Worm (Caenorhabditis elegans): ENCODE results near the gene gst-22.

Gene gst-22

DNA sequence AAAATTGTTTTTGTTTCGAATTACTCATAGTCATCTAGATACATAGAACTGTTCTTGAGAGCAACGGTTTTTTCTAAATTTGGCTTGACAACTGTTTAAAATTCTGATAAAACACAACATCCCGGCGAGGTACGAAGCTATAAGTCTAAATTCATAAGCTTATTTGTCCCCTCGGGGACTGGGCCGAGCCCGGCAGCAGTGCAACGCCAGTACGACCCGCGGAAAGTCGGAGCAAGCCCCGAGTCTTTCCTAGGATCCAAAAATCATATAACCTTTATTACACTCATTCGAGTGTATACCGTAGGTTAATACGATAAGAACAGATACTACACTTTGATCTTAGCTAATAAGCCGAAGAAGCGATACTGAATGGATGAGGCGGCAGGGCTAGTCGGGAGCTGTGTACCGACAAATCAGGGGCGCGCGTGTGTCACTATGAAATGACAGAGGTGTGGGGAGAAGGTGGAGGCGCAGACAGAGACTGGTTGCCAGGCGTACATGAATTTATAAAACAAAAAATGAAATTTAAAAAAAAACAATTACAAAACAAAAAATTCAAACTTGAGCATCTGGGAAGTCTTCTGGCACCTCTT is 6.5 kb downstream of the gst-22 start (continued):
- TF ChIP-seq vab-7 (GFP tag; IDR thresholded peaks at IDR 0.05) (no peak), arid-1 (GFP tag; conservative IDR thresholded peaks at IDR 0.05) (no peak), F26F4.8 (GFP tag; conservative IDR thresholded peaks at IDR 0.05) (no peak), snpc-4 (tag; optimal IDR thresholded peaks at IDR 0.05) (no peak), nhr-25 (tag; optimal IDR thresholded peaks at IDR 0.05; ENCODE audit: borderline replicate concordance, insufficient read depth) (no peak), nhr-111 (GFP tag; optimal IDR thresholded peaks at IDR 0.05) (no peak), unc-130 (GFP tag; optimal IDR thresholded peaks at IDR 0.05) (peak; percentile 12), dmd-6 (GFP tag; IDR thresholded peaks at IDR 0.05) (peak; percentile 42; the same call in 1 of the 2 replicates), snpc-1.2 (GFP tag; IDR thresholded peaks at IDR 0.05) (peak; percentile 65), lin-15B (tag; optimal IDR thresholded peaks at IDR 0.05) (no peak), fkh-10 (GFP tag; optimal IDR thresholded peaks at IDR 0.05) (no peak), hif-1 (tag; optimal IDR thresholded peaks at IDR 0.05) (no peak), ceh-32 (tag; optimal IDR thresholded peaks at IDR 0.05; ENCODE audit: poor library complexity) (no peak), mdl-1 (tag; optimal IDR thresholded peaks at IDR 0.05) (no peak), mxl-3 (GFP tag; optimal IDR thresholded peaks at IDR 0.05) (no peak), ceh-20 (GFP tag; IDR thresholded peaks at IDR 0.05) (no peak), mep-1 (tag; optimal IDR thresholded peaks at IDR 0.05) (no peak), pha-4 (GFP tag; IDR thresholded peaks at IDR 0.05) (0 out of 2 replicates have a peak, but pooled peaks have one; percentile 10), pha-4 (tag; optimal IDR thresholded peaks at IDR 0.05) (no peak), spr-1 (tag; optimal IDR thresholded peaks at IDR 0.05) (no peak), daf-12 (tag; optimal IDR thresholded peaks at IDR 0.05) (no peak), ceh-62 (tag; optimal IDR thresholded peaks at IDR 0.05) (no peak), gei-8 (GFP tag; optimal IDR thresholded peaks at IDR 0.05) (no peak), aly-2 (tag; optimal IDR thresholded peaks at IDR 0.05) (no peak), dpl-1 (GFP tag; optimal IDR thresholded peaks at IDR 0.05) (no peak), egl-27 (tag; optimal IDR thresholded peaks at IDR 0.05) (no peak), lin-39 (tag; optimal IDR thresholded peaks at IDR 0.05) (no peak), jun-1 (tag; optimal IDR thresholded peaks at IDR 0.05) (no peak), spr-3 (GFP tag; optimal IDR thresholded peaks at IDR 0.05) (no peak), F49E8.2 (tag; optimal IDR thresholded peaks at IDR 0.05; ENCODE audit: borderline replicate concordance) (peak; percentile 81)

DNA sequence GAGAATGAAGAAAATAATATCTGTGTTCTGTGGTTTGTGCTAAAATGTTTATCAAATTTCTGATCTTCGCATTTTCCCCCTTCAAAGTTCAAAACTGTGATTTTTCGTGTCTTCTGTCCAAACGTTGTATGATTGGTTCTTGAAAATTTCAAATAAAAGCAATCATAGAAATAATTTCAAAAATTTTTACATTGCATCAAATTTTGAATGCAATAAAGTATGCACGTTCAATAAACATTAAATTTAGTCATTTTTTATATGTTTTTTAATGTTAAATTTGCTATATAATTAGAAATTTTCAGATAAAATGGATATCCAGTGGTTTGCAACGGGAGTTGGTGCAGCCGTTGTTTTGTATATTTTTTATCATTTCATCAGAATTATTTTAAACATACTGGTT is 8.1 kb downstream of the gst-22 start, which contains the start of gene stdh-2:
Gene stdh-2 (plus strand): TSS at position 301 of the 400 bp plus-strand sequence.
- TF ChIP-seq nhr-28 (tag; optimal IDR thresholded peaks at IDR 0.05): peak; percentile 54
- no peak for TF ChIP-seq lir-3 (tag; optimal IDR thresholded peaks at IDR 0.05)

DNA sequence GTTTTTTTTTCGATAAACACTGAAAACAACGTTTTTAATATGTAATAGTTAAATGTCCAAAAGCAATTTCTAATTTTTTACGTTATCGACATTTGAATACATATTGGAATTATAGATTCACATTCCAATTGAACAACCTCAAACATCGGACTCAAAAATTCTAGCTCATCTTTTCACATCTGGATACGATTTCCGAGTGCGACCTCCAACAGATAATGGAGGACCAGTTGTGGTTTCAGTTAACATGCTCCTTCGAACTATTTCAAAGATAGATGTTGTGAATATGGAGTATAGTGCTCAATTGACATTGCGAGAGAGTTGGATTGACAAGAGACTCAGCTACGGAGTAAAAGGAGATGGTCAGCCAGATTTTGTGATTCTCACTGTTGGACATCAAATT is 12.1 kb downstream of the gst-22 start:
- TF ChIP-seq F44E2.7 (GFP tag; IDR thresholded peaks at IDR 0.05) (no peak), unc-62 (GFP tag; optimal IDR thresholded peaks at IDR 0.05 in 1 of 2) (peak in 1 of 2 experiments; percentile 93), unc-62 (tag; optimal IDR thresholded peaks at IDR 0.05) (no peak)

DNA sequence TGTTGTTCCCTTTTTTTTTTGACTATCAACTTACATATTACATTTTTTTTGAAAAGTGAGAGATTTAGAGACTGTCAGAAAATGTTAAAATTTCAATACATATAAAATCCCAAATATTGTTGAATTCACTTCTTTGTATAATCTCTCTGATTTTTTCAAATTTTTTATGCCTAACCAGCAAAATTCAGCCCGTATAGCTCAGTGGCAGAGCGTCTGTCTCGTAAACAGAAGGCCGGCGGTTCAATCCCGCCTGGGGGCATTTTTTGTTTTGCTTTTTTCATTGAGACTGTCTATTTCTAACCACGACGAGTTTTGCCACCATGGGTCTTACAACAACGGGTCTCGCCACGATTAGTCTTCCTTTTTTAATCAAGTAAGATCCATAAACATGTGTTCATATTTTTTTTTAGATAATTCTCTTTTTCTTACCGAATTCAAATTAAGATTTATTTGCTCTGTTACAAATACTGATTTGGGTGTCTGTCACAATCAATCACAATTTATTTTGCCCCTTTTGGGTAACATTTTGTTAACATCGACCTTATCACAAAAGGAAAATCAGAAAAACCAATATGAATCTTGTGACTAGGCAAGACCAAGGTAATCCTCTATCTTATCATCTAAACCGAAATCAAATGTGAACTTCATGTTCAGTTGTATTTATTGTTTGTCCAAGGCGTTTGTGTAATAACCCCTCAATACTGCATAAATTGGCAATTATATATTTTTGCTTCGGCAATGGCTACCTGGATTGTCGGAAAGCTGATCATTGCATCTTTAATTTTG is 12.9 kb downstream of the gst-22 start, which contains the start of gene glc-1:
Gene glc-1 (plus strand): TSS at position 663 of the 786 bp plus-strand sequence.
- no peak for TF ChIP-seq daf-8 (GFP tag; IDR thresholded peaks at IDR 0.05)
- no peak for TF ChIP-seq nhr-6 (tag; optimal IDR thresholded peaks at IDR 0.05)
- no peak for TF ChIP-seq ceh-44 (GFP tag; IDR thresholded peaks at IDR 0.05)
- peak; percentile 56 for TF ChIP-seq pqm-1 (tag; optimal IDR thresholded peaks at IDR 0.05)
- no peak for TF ChIP-seq nhr-11 (tag; optimal IDR thresholded peaks at IDR 0.05)
- TF ChIP-seq D1046.2 (GFP tag; IDR thresholded peaks at IDR 0.05): no peak
- no peak for TF ChIP-seq zfp-3 (GFP tag; conservative IDR thresholded peaks at IDR 0.05)
- no peak for TF ChIP-seq lin-15B (tag; optimal IDR thresholded peaks at IDR 0.05)
- TF ChIP-seq lin-1 (GFP tag; IDR thresholded peaks at IDR 0.05): no peak
- peak; percentile 30 for TF ChIP-seq nhr-28 (tag; optimal IDR thresholded peaks at IDR 0.05)
- no peak for TF ChIP-seq lin-38 (GFP tag; IDR thresholded peaks at IDR 0.05)
- no peak for TF ChIP-seq snpc-1.2 (GFP tag; IDR thresholded peaks at IDR 0.05)
- TF ChIP-seq dmd-6 (GFP tag; IDR thresholded peaks at IDR 0.05): peak; percentile 43; the same call in 1 of the 2 replicates
- no peak for TF ChIP-seq daf-19 (GFP tag; conservative IDR thresholded peaks at IDR 0.05)
- no peak for TF ChIP-seq T20F7.1 (GFP tag; optimal IDR thresholded peaks at IDR 0.05)
- TF ChIP-seq unc-130 (GFP tag; optimal IDR thresholded peaks at IDR 0.05): no peak

Measured in whole organism, L4 larva.